1 fruit fly cellular context compared by ENCODE assay signal in genomic region chr3L:16483524-16484370, dm6.
TF ChIP-seq lines count a peak whose summit lies in the region.

Gene aos, minus strand, starts transcription at chr3L:16483650.

TF ChIP-seq in whole organism, embryonic, 481 proteins besides CTCF, POLR2A, EP300 and RAD21 (continued from another document and continues in another):
- TF ChIP-seq H2.0 (GFP tag; IDR thresholded peaks at IDR 0.05; lab: Robert Waterston, UW) (peak; percentile 78), ranshi (GFP tag; IDR thresholded peaks at IDR 0.05; lab: Robert Waterston, UW) (peak; percentile 72; the same call in 1 of the 2 replicates), dpn (GFP tag; optimal IDR thresholded peaks at IDR 0.05; lab: Kevin White, UChicago) (peak in 1 of 2 experiments; percentile 90), CG33557 (GFP tag; optimal IDR thresholded peaks at IDR 0.05; lab: Kevin White, UChicago) (peak; percentile 96), Myb (GFP tag; optimal IDR thresholded peaks at IDR 0.05; lab: Kevin White, UChicago) (peak; percentile 36), twi (tag; optimal IDR thresholded peaks at IDR 0.05; lab: Kevin White, UChicago) (peak; percentile 92), Eip74EF (GFP tag; optimal IDR thresholded peaks at IDR 0.05; lab: Kevin White, UChicago) (peak in 1 of 2 experiments; percentile 11), Dref (GFP tag; IDR thresholded peaks at IDR 0.05; lab: Robert Waterston, UW) (no peak), Dek (tag; optimal IDR thresholded peaks at IDR 0.05; lab: Kevin White, UChicago) (peak; percentile 83), CG10654 (GFP tag; optimal IDR thresholded peaks at IDR 0.05; lab: Kevin White, UChicago) (peak; percentile 86), CG10267 (tag; optimal IDR thresholded peaks at IDR 0.05; lab: Kevin White, UChicago) (peak; percentile 92), CG7372 (GFP tag; IDR thresholded peaks at IDR 0.05; lab: Robert Waterston, UW) (peak; percentile 87), CG2875 (GFP tag; optimal IDR thresholded peaks at IDR 0.05; lab: Kevin White, UChicago) (peak; percentile 91), tio (GFP tag; optimal IDR thresholded peaks at IDR 0.05; lab: Kevin White, UChicago) (peak; percentile 93), stc (GFP tag; IDR thresholded peaks at IDR 0.05; lab: Robert Waterston, UW) (peak; percentile 76), CG8765 (GFP tag; IDR thresholded peaks at IDR 0.05; lab: Robert Waterston, UW) (peak; percentile 63; the same call in 1 of the 2 replicates), CG8388 (GFP tag; optimal IDR thresholded peaks at IDR 0.05; lab: Kevin White, UChicago) (peak; percentile 95), Opbp (GFP tag; IDR thresholded peaks at IDR 0.05; lab: Robert Waterston, UW; ENCODE audit: partially characterized antibody) (0 out of 3 replicates have a peak, but pooled peaks have one; percentile 50), CG13424 (tag; optimal IDR thresholded peaks at IDR 0.05; lab: Kevin White, UChicago) (peak; percentile 95), Kr (GFP tag; optimal IDR thresholded peaks at IDR 0.05; lab: Kevin White, UChicago) (peak; percentile 79), tap (tag; optimal IDR thresholded peaks at IDR 0.05; lab: Kevin White, UChicago) (peak; percentile 85), CG1603 (tag; optimal IDR thresholded peaks at IDR 0.05; lab: Kevin White, UChicago) (peak; percentile 69), Stat92E (GFP tag; optimal IDR thresholded peaks at IDR 0.05; lab: Kevin White, UChicago) (no peak), Sin3A (optimal IDR thresholded peaks at IDR 0.05; lab: Kevin White, UChicago) (no peak), stwl (tag; optimal IDR thresholded peaks at IDR 0.05; lab: Kevin White, UChicago) (no peak), da (GFP tag; optimal IDR thresholded peaks at IDR 0.05; lab: Kevin White, UChicago) (no peak), lilli (GFP tag; optimal IDR thresholded peaks at IDR 0.05; lab: Kevin White, UChicago) (peak; percentile 69), slou (GFP tag; optimal IDR thresholded peaks at IDR 0.05; lab: Kevin White, UChicago) (peak; percentile 50), CG10147 (GFP tag; optimal IDR thresholded peaks at IDR 0.05; lab: Kevin White, UChicago) (peak; percentile 81), Oaz (GFP tag; IDR thresholded peaks at IDR 0.05; lab: Robert Waterston, UW) (peak; percentile 43; the same call in 1 of the 2 replicates), CG12942 (GFP tag; optimal IDR thresholded peaks at IDR 0.05; lab: Kevin White, UChicago) (peak; percentile 83), chinmo (GFP tag; IDR thresholded peaks at IDR 0.05; lab: Robert Waterston, UW; ENCODE audit: partially characterized antibody) (peak; percentile 82; the same call in 3 of the 4 replicates), zen (tag; optimal IDR thresholded peaks at IDR 0.05; lab: Kevin White, UChicago) (peak; percentile 89), Dp (GFP tag; optimal IDR thresholded peaks at IDR 0.05; lab: Kevin White, UChicago) (no peak), ato (GFP tag; IDR thresholded peaks at IDR 0.05; lab: Robert Waterston, UW; ENCODE audit: partially characterized antibody) (0 out of 2 replicates have a peak, but pooled peaks have one; percentile 27), CG7357 (GFP tag; IDR thresholded peaks at IDR 0.05; lab: Robert Waterston, UW) (peak; percentile 41; the same call in 1 of the 3 replicates), B-H2 (GFP tag; optimal IDR thresholded peaks at IDR 0.05; lab: Kevin White, UChicago) (peak; percentile 23), ro (GFP tag; IDR thresholded peaks at IDR 0.05; lab: Robert Waterston, UW) (no peak; the same call in 1 of the 2 replicates), CG8359 (GFP tag; optimal IDR thresholded peaks at IDR 0.05; lab: Kevin White, UChicago; ENCODE audit: borderline replicate concordance) (peak; percentile 77), ap (GFP tag; IDR thresholded peaks at IDR 0.05; lab: Robert Waterston, UW) (peak; percentile 81), toy (GFP tag; IDR thresholded peaks at IDR 0.05; lab: Robert Waterston, UW) (no peak; the same call in 1 of the 2 replicates), sisA (GFP tag; IDR thresholded peaks at IDR 0.05; lab: Robert Waterston, UW) (peak; percentile 78), CG15073 (GFP tag; optimal IDR thresholded peaks at IDR 0.05; lab: Kevin White, UChicago) (peak; percentile 8), Sry-δ (GFP tag; optimal IDR thresholded peaks at IDR 0.05; lab: Kevin White, UChicago) (peak; percentile 3), CG6854 (GFP tag; optimal IDR thresholded peaks at IDR 0.05; lab: Kevin White, UChicago) (peak; percentile 80), CG7786 (GFP tag; optimal IDR thresholded peaks at IDR 0.05; lab: Kevin White, UChicago) (peak; percentile 40), lbe (GFP tag; optimal IDR thresholded peaks at IDR 0.05; lab: Kevin White, UChicago) (peak; percentile 64), nerfin-1 (tag; optimal IDR thresholded peaks at IDR 0.05; lab: Kevin White, UChicago) (peak; percentile 84), CG18011 (GFP tag; optimal IDR thresholded peaks at IDR 0.05; lab: Kevin White, UChicago) (peak; percentile 61), CG7928 (GFP tag; optimal IDR thresholded peaks at IDR 0.05; lab: Kevin White, UChicago) (peak; percentile 40), HLH3B (GFP tag; IDR thresholded peaks at IDR 0.05; lab: Robert Waterston, UW) (peak; percentile 81), ind (GFP tag; optimal IDR thresholded peaks at IDR 0.05; lab: Kevin White, UChicago) (peak; percentile 89), CG16815 (GFP tag; optimal IDR thresholded peaks at IDR 0.05; lab: Kevin White, UChicago) (peak; percentile 90), CG11695 (GFP tag; IDR thresholded peaks at IDR 0.05; lab: Robert Waterston, UW) (peak; percentile 93), Mad (GFP tag; optimal IDR thresholded peaks at IDR 0.05; lab: Kevin White, UChicago) (peak; percentile 62), so (GFP tag; IDR thresholded peaks at IDR 0.05; lab: Robert Waterston, UW) (peak; percentile 88), ac (GFP tag; optimal IDR thresholded peaks at IDR 0.05; lab: Kevin White, UChicago) (peak; percentile 89), exex (tag; optimal IDR thresholded peaks at IDR 0.05; lab: Kevin White, UChicago) (peak; percentile 40), trh (GFP tag; optimal IDR thresholded peaks at IDR 0.05; lab: Kevin White, UChicago) (peak; percentile 62), corto (GFP tag; optimal IDR thresholded peaks at IDR 0.05; lab: Kevin White, UChicago) (no peak), Hmx (GFP tag; optimal IDR thresholded peaks at IDR 0.05; lab: Kevin White, UChicago) (no peak), Gug (GFP tag; IDR thresholded peaks at IDR 0.05; lab: Robert Waterston, UW) (peak; percentile 67; the same call in 3 of the 4 replicates), CG4730 (GFP tag; IDR thresholded peaks at IDR 0.05; lab: Robert Waterston, UW) (peak; percentile 71), ttk (GFP tag; IDR thresholded peaks at IDR 0.05; lab: Robert Waterston, UW) (peak; percentile 84), psq (GFP tag; optimal IDR thresholded peaks at IDR 0.05; lab: Kevin White, UChicago) (peak; percentile 84), CG6689 (GFP tag; IDR thresholded peaks at IDR 0.05; lab: Robert Waterston, UW) (peak; percentile 92), gt (GFP tag; IDR thresholded peaks at IDR 0.05; lab: Robert Waterston, UW) (peak; percentile 56; the same call in 1 of the 2 replicates), CG7745 (tag; optimal IDR thresholded peaks at IDR 0.05; lab: Kevin White, UChicago) (no peak), CG14441 (GFP tag; IDR thresholded peaks at IDR 0.05; lab: Robert Waterston, UW) (peak; percentile 66; the same call in 1 of the 2 replicates), CG5953 (GFP tag; IDR thresholded peaks at IDR 0.05; lab: Robert Waterston, UW) (no peak), CG34422 (GFP tag; IDR thresholded peaks at IDR 0.05; lab: Robert Waterston, UW) (peak; percentile 76; the same call in 2 of the 3 replicates), rib (GFP tag; IDR thresholded peaks at IDR 0.05; lab: Robert Waterston, UW) (peak; percentile 56), CG11093 (GFP tag; IDR thresholded peaks at IDR 0.05; lab: Robert Waterston, UW) (peak; percentile 78), CG32767 (GFP tag; IDR thresholded peaks at IDR 0.05; lab: Robert Waterston, UW) (peak; percentile 91), tgo (GFP tag; IDR thresholded peaks at IDR 0.05; lab: Robert Waterston, UW) (peak; percentile 89), Gsc (GFP tag; IDR thresholded peaks at IDR 0.05; lab: Robert Waterston, UW) (peak; percentile 42; the same call in 1 of the 2 replicates), CG4707 (GFP tag; optimal IDR thresholded peaks at IDR 0.05; lab: Kevin White, UChicago) (peak; percentile 21), Deaf1 (tag; optimal IDR thresholded peaks at IDR 0.05; lab: Kevin White, UChicago) (peak; percentile 81), Vsx1 (GFP tag; optimal IDR thresholded peaks at IDR 0.05; lab: Kevin White, UChicago) (peak; percentile 88), Jarid2 (GFP tag; optimal IDR thresholded peaks at IDR 0.05; lab: Kevin White, UChicago) (peak; percentile 93), wek (GFP tag; optimal IDR thresholded peaks at IDR 0.05; lab: Kevin White, UChicago) (no peak), CG17328 (GFP tag; IDR thresholded peaks at IDR 0.05; lab: Robert Waterston, UW) (no peak; the same call in none of the 2 replicates), croc (GFP tag; conservative IDR thresholded peaks at IDR 0.05; lab: Robert Waterston, UW) (peak; percentile 90), fd96Cb (tag; optimal IDR thresholded peaks at IDR 0.05; lab: Kevin White, UChicago) (peak; percentile 92), org-1 (GFP tag; optimal IDR thresholded peaks at IDR 0.05; lab: Kevin White, UChicago) (peak; percentile 89), CG2889 (GFP tag; IDR thresholded peaks at IDR 0.05; lab: Robert Waterston, UW) (peak; percentile 50; the same call in 1 of the 3 replicates), cad (GFP tag; optimal IDR thresholded peaks at IDR 0.05; lab: Kevin White, UChicago) (peak; percentile 24), CG4820 (GFP tag; optimal IDR thresholded peaks at IDR 0.05; lab: Kevin White, UChicago) (peak; percentile 91), vfl (GFP tag; optimal IDR thresholded peaks at IDR 0.05; lab: Kevin White, UChicago) (peak; percentile 7), ab (GFP tag; optimal IDR thresholded peaks at IDR 0.05; lab: Kevin White, UChicago) (peak; percentile 11), btn (GFP tag; optimal IDR thresholded peaks at IDR 0.05; lab: Kevin White, UChicago) (no peak), CG15479 (GFP tag; optimal IDR thresholded peaks at IDR 0.05; lab: Kevin White, UChicago) (peak; percentile 96), Dll (GFP tag; IDR thresholded peaks at IDR 0.05; lab: Robert Waterston, UW; ENCODE audit: partially characterized antibody) (no peak), CG4282 (GFP tag; optimal IDR thresholded peaks at IDR 0.05; lab: Kevin White, UChicago) (no peak), dysf (GFP tag; IDR thresholded peaks at IDR 0.05; lab: Robert Waterston, UW) (peak; percentile 91), ara (GFP tag; IDR thresholded peaks at IDR 0.05; lab: Robert Waterston, UW) (peak; percentile 45; the same call in 1 of the 2 replicates), sqz (GFP tag; optimal IDR thresholded peaks at IDR 0.05; lab: Kevin White, UChicago) (peak; percentile 78), Optix (GFP tag; IDR thresholded peaks at IDR 0.05; lab: Robert Waterston, UW) (peak; percentile 74; the same call in 2 of the 3 replicates), luna (GFP tag; optimal IDR thresholded peaks at IDR 0.05; lab: Kevin White, UChicago) (no peak), Rfx (GFP tag; IDR thresholded peaks at IDR 0.05; lab: Robert Waterston, UW) (peak; percentile 80), lov (optimal IDR thresholded peaks at IDR 0.05; lab: Kevin White, UChicago) (no peak), lov (GFP tag; IDR thresholded peaks at IDR 0.05; lab: Robert Waterston, UW) (peak; percentile 4; the same call in 1 of the 3 replicates), CG18764 (GFP tag; optimal IDR thresholded peaks at IDR 0.05; lab: Kevin White, UChicago) (peak; percentile 86), gcm (GFP tag; optimal IDR thresholded peaks at IDR 0.05; lab: Kevin White, UChicago) (peak; percentile 96), CG18262 (tag; optimal IDR thresholded peaks at IDR 0.05; lab: Kevin White, UChicago) (peak; percentile 99), Nf-YA (GFP tag; IDR thresholded peaks at IDR 0.05; lab: Robert Waterston, UW) (peak; percentile 70), chm (GFP tag; IDR thresholded peaks at IDR 0.05; lab: Robert Waterston, UW) (peak; percentile 54; the same call in 1 of the 2 replicates), CG10979 (tag; optimal IDR thresholded peaks at IDR 0.05; lab: Kevin White, UChicago) (peak; percentile 98), gcm2 (GFP tag; optimal IDR thresholded peaks at IDR 0.05; lab: Kevin White, UChicago) (no peak), Rx (GFP tag; IDR thresholded peaks at IDR 0.05; lab: Robert Waterston, UW) (peak; percentile 61), C15 (GFP tag; IDR thresholded peaks at IDR 0.05; lab: Robert Waterston, UW) (no peak), NFAT (GFP tag; IDR thresholded peaks at IDR 0.05; lab: Robert Waterston, UW) (peak; percentile 46), Dad (GFP tag; optimal IDR thresholded peaks at IDR 0.05; lab: Kevin White, UChicago) (no peak), CG2120 (GFP tag; optimal IDR thresholded peaks at IDR 0.05; lab: Kevin White, UChicago) (peak; percentile 60), CG13624 (GFP tag; optimal IDR thresholded peaks at IDR 0.05; lab: Kevin White, UChicago) (no peak), fd64A (GFP tag; optimal IDR thresholded peaks at IDR 0.05; lab: Kevin White, UChicago) (no peak), caup (GFP tag; optimal IDR thresholded peaks at IDR 0.05; lab: Kevin White, UChicago; ENCODE audit: severe bottlenecking) (peak; percentile 78), Dfd (GFP tag; optimal IDR thresholded peaks at IDR 0.05; lab: Kevin White, UChicago) (no peak), CG1529 (GFP tag; optimal IDR thresholded peaks at IDR 0.05; lab: Kevin White, UChicago) (peak; percentile 72), unc-4 (GFP tag; IDR thresholded peaks at IDR 0.05; lab: Robert Waterston, UW; ENCODE audit: partially characterized antibody) (no peak), MTF-1 (GFP tag; optimal IDR thresholded peaks at IDR 0.05; lab: Kevin White, UChicago; ENCODE audit: borderline replicate concordance) (peak; percentile 41), CG32772 (GFP tag; IDR thresholded peaks at IDR 0.05; lab: Robert Waterston, UW) (peak; percentile 80), CG12071 (GFP tag; optimal IDR thresholded peaks at IDR 0.05; lab: Kevin White, UChicago) (no peak), bigmax (GFP tag; optimal IDR thresholded peaks at IDR 0.05; lab: Kevin White, UChicago) (no peak), fd3F (GFP tag; optimal IDR thresholded peaks at IDR 0.05; lab: Kevin White, UChicago) (peak; percentile 79), Antp (GFP tag; optimal IDR thresholded peaks at IDR 0.05; lab: Kevin White, UChicago) (peak; percentile 57), unpg (GFP tag; optimal IDR thresholded peaks at IDR 0.05; lab: Kevin White, UChicago) (peak; percentile 86), her (GFP tag; optimal IDR thresholded peaks at IDR 0.05; lab: Kevin White, UChicago) (no peak)
